In the genomic region with DNA sequence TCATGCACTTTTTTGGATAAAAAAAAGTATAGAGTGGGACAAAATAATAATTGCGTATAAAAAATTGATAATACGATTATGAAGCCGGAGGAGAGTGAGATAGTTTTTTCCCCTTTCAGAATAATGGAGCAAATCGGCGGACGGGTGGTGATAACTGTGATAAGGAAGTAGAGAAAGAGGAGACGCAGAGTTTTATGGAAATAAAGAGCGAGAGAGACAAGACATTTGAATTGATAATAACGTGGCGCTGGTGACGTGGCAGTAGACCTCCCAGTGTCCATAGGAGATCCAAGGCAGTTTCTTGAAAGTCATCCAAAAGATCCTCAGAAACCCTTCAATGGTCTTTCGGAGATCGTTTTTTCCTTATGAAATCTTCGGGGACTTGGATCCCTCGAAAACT, we compare ENCODE assay signal across 2 worm cellular contexts.
TF ChIP-seq lines count a peak whose summit lies in the region.

No protein-coding gene starts in this region.

TF ChIP-seq in whole organism, L2 larva, 48 proteins besides CTCF, POLR2A, EP300 and RAD21 (continued from another document):
- TF ChIP-seq nhr-11 (tag; optimal IDR thresholded peaks at IDR 0.05; lab: Kevin White, UChicago): no peak
- no peak for TF ChIP-seq nhr-21 (tag; optimal IDR thresholded peaks at IDR 0.05; lab: Kevin White, UChicago)
- no peak for TF ChIP-seq lin-11 (tag; optimal IDR thresholded peaks at IDR 0.05; lab: Kevin White, UChicago)
- no peak for TF ChIP-seq mdl-1 (tag; optimal IDR thresholded peaks at IDR 0.05; lab: Kevin White, UChicago)
- peak; percentile 98 for TF ChIP-seq fos-1 (tag; optimal IDR thresholded peaks at IDR 0.05; lab: Kevin White, UChicago)
- no peak for TF ChIP-seq Y55F3AM.14 (GFP tag; optimal IDR thresholded peaks at IDR 0.05; lab: Kevin White, UChicago)
- TF ChIP-seq dmd-4 (tag; optimal IDR thresholded peaks at IDR 0.05; lab: Kevin White, UChicago): no peak
- TF ChIP-seq ceh-16 (tag; optimal IDR thresholded peaks at IDR 0.05; lab: Kevin White, UChicago): no peak
- TF ChIP-seq peb-1 (tag; optimal IDR thresholded peaks at IDR 0.05; lab: Kevin White, UChicago): no peak
- TF ChIP-seq ztf-1 (GFP tag; conservative IDR thresholded peaks at IDR 0.05; lab: Robert Waterston, UW): no peak
- no peak for TF ChIP-seq aly-2 (tag; optimal IDR thresholded peaks at IDR 0.05; lab: Kevin White, UChicago)
- no peak for TF ChIP-seq nhr-10 (tag; optimal IDR thresholded peaks at IDR 0.05; lab: Kevin White, UChicago)
- TF ChIP-seq nhr-12 (tag; optimal IDR thresholded peaks at IDR 0.05; lab: Kevin White, UChicago): no peak
- TF ChIP-seq lin-13 (GFP tag; optimal IDR thresholded peaks at IDR 0.05; lab: Kevin White, UChicago): no peak
- no peak for TF ChIP-seq sma-3 (GFP tag; optimal IDR thresholded peaks at IDR 0.05; lab: Kevin White, UChicago)
- TF ChIP-seq ztf-11 (tag; optimal IDR thresholded peaks at IDR 0.05; lab: Kevin White, UChicago): no peak
- peak; percentile 42 for TF ChIP-seq F13H6.1 (tag; optimal IDR thresholded peaks at IDR 0.05; lab: Kevin White, UChicago)
- no peak for TF ChIP-seq nhr-77 (tag; optimal IDR thresholded peaks at IDR 0.05; lab: Kevin White, UChicago)

TF ChIP-seq in whole organism, L4 larva, 104 proteins besides CTCF, POLR2A, EP300 and RAD21 (continued from another document):
- peak; percentile 73 for TF ChIP-seq nhr-28 (tag; optimal IDR thresholded peaks at IDR 0.05; lab: Kevin White, UChicago)
- no peak for TF ChIP-seq daf-16 (GFP tag; optimal IDR thresholded peaks at IDR 0.05; lab: Kevin White, UChicago)
- peak; percentile 80 for TF ChIP-seq daf-16 (tag; optimal IDR thresholded peaks at IDR 0.05; lab: Kevin White, UChicago)
- peak; percentile 45 for TF ChIP-seq nhr-77 (tag; optimal IDR thresholded peaks at IDR 0.05; lab: Kevin White, UChicago)
